Worm (Caenorhabditis elegans) whole organism, L3 larva: ENCODE measurements around the gene acbp-3.

Experiments used
- R02D3.7 ChIP-seq: fragments of 150-350 bp; optimal IDR thresholded peaks from 2 replicates; lab custom pipeline; 2014; ENCODE audit warnings: missing biosample characterization, missing genetic modification characterization
- ceh-16 ChIP-seq: sonication (generic microtip); optimal IDR thresholded peaks from 2 replicates; lab custom pipeline; 2017; ENCODE audit warnings: missing biosample characterization, missing genetic modification characterization
- ceh-82 ChIP-seq: fragments of 150-350 bp; optimal IDR thresholded peaks from 2 replicates; lab custom pipeline; 2014; ENCODE audit warnings: missing biosample characterization, missing genetic modification characterization
- elt-1 ChIP-seq: fragments of 150-350 bp; optimal IDR thresholded peaks from 2 replicates; lab custom pipeline; 2014; ENCODE audit warnings: missing biosample characterization, missing genetic modification characterization
- lin-39 ChIP-seq: fragments of 150-350 bp; optimal IDR thresholded peaks from 2 replicates; lab custom pipeline; 2018; ENCODE audit warnings: missing biosample characterization, missing genetic modification reagents, missing genetic modification characterization
- nhr-76 ChIP-seq: fragments of 150-350 bp; sonication (generic microtip); optimal IDR thresholded peaks from 5 replicates; lab custom pipeline; 2014; ENCODE audit warnings: missing biosample characterization, missing genetic modification characterization
- pqm-1 ChIP-seq: fragments of 150-350 bp; optimal IDR thresholded peaks from 2 replicates; lab custom pipeline; 2017; ENCODE audit warnings: missing biosample characterization, missing genetic modification characterization, inconsistent platforms
- snpc-4 ChIP-seq: fragments of 150-350 bp; optimal IDR thresholded peaks from 2 replicates; lab custom pipeline; 2014; ENCODE audit warnings: missing biosample characterization, missing genetic modification characterization
- ztf-11 ChIP-seq: fragments of 150-350 bp; optimal IDR thresholded peaks from 2 replicates; lab custom pipeline; 2014; ENCODE audit warnings: missing biosample characterization, missing genetic modification characterization

- no peak for TF ChIP-seq pqm-1 (tag; lab: Kevin White, UChicago)
- TF ChIP-seq lin-39 (tag; lab: Kevin White, UChicago), result no peak
- TF ChIP-seq snpc-4, result peak; percentile 4
- TF ChIP-seq nhr-76 (tag; lab: Kevin White, UChicago), result no peak
- TF ChIP-seq ztf-11 (tag; lab: Kevin White, UChicago), result no peak
- no peak for TF ChIP-seq ceh-16 (tag; lab: Kevin White, UChicago)
- TF ChIP-seq elt-1 (tag; lab: Kevin White, UChicago), result no peak
- no peak for TF ChIP-seq ceh-82
- no peak for TF ChIP-seq R02D3.7 (tag; lab: Kevin White, UChicago)
Measured at ce11 chrX:10900079-10900724, 2.9 kb upstream of the acbp-3 start, which contains the start of gene suca-1.
